Fruit fly (Drosophila melanogaster) whole organism, pupa: Measurements from ENCODE around the gene CG31145.

Source experiments
- CG13204 ChIP-seq: fragments of 200-800 bp; sonication (Bioruptor generic); optimal IDR thresholded peaks from 2 replicates; lab custom pipeline; 2018; ENCODE audit warnings: missing biosample characterization, mild to moderate bottlenecking, missing genetic modification characterization, moderate library complexity
- EcR ChIP-seq: fragments of 200-800 bp; sonication (Bioruptor generic); optimal IDR thresholded peaks from 3 replicates; lab custom pipeline; 2019; ENCODE audit warnings: missing biosample characterization, missing genetic modification characterization, mild to moderate bottlenecking, moderate library complexity, missing genetic modification reagents
- Ets98B ChIP-seq: fragments of 200-800 bp; sonication (Bioruptor generic); IDR thresholded peaks from 2 replicates; pipeline ENCODE4 v1.3.6; 2022; ENCODE audit warnings: missing biosample characterization, missing genetic modification characterization
- Pif1A ChIP-seq: fragments of 200-800 bp; sonication (Bioruptor generic); optimal IDR thresholded peaks from 3 replicates; lab custom pipeline; 2016; ENCODE audit warnings: missing biosample characterization, missing genetic modification characterization
- Pif1B ChIP-seq: fragments of 200-800 bp; sonication (Bioruptor generic); optimal IDR thresholded peaks from 3 replicates; lab custom pipeline; 2016; ENCODE audit warnings: missing biosample characterization, missing genetic modification characterization
- fd96Ca ChIP-seq: fragments of 200-800 bp; sonication (Bioruptor generic); IDR thresholded peaks from 3 replicates; pipeline ENCODE4 v1.3.6; 2022; ENCODE audit warnings: missing biosample characterization, missing genetic modification characterization

DNA sequence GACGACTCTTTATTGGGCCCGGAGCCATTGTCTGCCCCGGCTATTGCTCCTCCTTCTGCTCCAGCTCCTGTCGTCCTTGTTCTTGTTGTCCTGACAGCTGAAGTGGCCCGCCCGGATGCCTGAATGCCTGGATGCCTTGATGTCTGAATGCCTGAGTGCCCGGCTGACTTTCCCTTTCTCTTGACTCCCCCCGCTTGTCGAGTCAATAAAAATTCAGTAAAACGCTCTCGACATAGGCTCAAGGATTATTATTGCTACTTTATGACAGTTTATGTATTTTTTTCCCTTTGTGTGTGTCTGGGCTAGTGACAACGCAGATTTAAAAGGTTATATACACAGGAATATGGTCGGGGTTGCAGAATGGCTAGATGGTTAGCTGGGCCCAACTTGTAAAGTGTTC lies 19.6 kb downstream of the CG31145 start:
- TF ChIP-seq Pif1B (GFP tag; lab: Kevin White, UChicago) = no peak
- no peak for TF ChIP-seq Pif1A
- TF ChIP-seq fd96Ca (GFP tag; lab: Robert Waterston, UW) = no peak
- no peak for TF ChIP-seq EcR
- no peak for TF ChIP-seq CG13204 (GFP tag; lab: Kevin White, UChicago)
- TF ChIP-seq Ets98B = no peak
